Fruit fly (Drosophila melanogaster) S2 (cell line): ENCODE results near the gene CG5274.

Experiments used
- CG8478 ChIP-seq: fragments of >200 bp; optimal IDR thresholded peaks from 2 replicates; lab custom pipeline; 2018
- CTCF ChIP-seq, 2 experiments: fragments of >200 bp; optimal IDR thresholded peaks; 2 replicates each; lab custom pipeline; 2018

CG5274 gene

DNA sequence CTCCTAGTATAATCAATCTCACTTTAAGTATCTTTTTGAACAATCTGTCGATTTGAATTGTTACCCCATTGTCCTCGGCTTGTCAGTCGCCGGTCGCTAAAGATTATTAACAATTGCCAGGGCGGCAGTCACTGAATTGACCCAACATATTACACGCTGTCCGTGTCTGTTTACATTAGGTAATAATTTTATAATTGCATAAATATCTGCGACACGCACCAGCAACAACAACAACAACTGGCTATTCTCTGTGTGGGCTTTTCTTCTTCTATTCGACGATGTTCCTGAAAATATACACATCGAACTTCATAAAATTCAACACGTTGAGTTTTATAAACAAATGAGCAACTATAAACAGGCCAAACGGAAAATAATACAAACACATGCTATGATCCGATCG lies 21.3 kb upstream of the CG5274 start:
- TF ChIP-seq CG8478 (lab: Kevin White, UChicago): no peak
- TF ChIP-seq CTCF (optimal IDR thresholded peaks at IDR 0.05; lab: Kevin White, UChicago): no peak

DNA sequence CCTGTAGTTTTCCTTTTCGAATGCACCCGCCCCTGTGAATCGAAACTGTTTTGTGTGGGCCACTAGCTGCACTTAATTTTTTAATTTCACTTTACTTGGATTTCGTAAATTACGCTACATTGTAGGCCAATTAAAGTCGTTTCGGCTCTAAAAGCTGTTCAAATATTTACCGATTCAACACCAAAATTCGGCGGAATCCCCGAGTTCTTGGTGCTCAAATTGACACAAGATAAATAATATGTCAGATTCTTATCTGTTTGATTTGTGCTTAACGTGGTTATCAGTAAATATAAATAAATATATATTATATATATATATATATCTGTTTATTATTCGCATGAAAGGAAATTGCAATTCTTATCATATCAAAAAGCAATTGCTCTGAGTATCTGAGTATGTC lies 20.5 kb upstream of the CG5274 start:
- TF ChIP-seq CTCF (optimal IDR thresholded peaks at IDR 0.05; lab: Kevin White, UChicago) (no peak), CG8478 (lab: Kevin White, UChicago) (no peak)

DNA sequence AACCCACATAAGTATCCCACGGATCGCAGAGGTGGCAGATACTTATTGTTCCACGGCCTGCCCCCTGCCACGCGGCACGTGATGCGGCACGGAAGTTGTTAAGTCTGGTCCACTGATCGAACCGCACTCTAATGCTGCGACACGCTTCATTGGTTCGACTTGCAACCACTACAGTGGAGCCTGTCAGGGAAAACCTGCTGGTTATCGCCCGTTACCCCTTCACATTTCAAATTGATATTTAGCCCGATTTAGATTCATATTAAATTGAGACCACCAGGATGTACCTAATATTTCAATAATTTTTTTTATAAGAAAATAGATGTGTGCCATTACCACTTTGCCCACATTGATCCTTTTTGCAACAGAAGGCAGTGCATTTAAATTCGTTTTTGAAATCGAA lies 19.9 kb upstream of the CG5274 start:
- no peak for TF ChIP-seq CTCF (optimal IDR thresholded peaks at IDR 0.05; lab: Kevin White, UChicago)
- TF ChIP-seq CG8478 (lab: Kevin White, UChicago): no peak

dm6 chr3L:20446030-20446429 lies 18.6 kb upstream of the CG5274 start:
- TF ChIP-seq CTCF (optimal IDR thresholded peaks at IDR 0.05; lab: Kevin White, UChicago) (no peak), CG8478 (lab: Kevin White, UChicago) (no peak)

DNA sequence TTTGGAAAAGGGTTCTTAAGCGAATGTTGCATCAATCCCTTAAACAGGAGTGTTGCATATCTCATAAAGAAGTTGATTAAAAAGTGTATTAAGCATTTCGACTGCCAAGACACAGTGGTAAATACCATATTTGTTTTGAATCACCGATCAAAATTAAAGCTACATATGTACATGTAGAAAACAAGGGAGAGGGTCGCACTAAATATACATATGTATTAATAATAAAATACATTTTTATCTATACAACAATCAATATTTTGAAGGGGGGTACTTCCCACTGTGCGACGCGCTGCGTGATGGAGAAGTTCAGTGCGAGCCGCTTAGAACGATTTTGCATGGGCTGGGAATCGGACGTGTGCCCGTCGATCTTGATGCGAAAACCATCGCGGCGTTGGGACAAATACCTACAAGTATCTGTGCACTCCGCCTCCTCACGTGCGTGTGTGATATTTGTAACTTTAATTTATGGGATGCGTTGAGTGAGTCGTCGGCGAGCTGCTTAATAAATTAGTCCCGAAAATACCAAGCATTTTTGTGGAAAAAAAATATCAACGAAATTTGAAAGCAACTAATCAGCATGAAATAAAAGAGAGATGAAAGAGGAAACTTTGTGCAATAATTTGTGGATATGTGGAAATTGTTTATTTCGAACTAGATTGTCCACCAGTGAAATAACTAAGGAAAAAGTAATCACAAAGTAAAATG lies 17.5 kb upstream of the CG5274 start:
- TF ChIP-seq CG8478 (lab: Kevin White, UChicago) (no peak), CTCF (optimal IDR thresholded peaks at IDR 0.05; lab: Kevin White, UChicago) (no peak)

- TF ChIP-seq CTCF (optimal IDR thresholded peaks at IDR 0.05; lab: Kevin White, UChicago) (no peak), CG8478 (lab: Kevin White, UChicago) (no peak)
Measured at dm6 chr3L:20442674-20443313, 15.3 kb upstream of the CG5274 start.

- TF ChIP-seq CTCF (optimal IDR thresholded peaks at IDR 0.05; lab: Kevin White, UChicago) (no peak), CG8478 (lab: Kevin White, UChicago) (no peak)
Measured at dm6 chr3L:20441632-20442469, 14.4 kb upstream of the CG5274 start, which contains the start of gene CG5910. CG5910 (plus strand) TSS chr3L:20442419.

DNA sequence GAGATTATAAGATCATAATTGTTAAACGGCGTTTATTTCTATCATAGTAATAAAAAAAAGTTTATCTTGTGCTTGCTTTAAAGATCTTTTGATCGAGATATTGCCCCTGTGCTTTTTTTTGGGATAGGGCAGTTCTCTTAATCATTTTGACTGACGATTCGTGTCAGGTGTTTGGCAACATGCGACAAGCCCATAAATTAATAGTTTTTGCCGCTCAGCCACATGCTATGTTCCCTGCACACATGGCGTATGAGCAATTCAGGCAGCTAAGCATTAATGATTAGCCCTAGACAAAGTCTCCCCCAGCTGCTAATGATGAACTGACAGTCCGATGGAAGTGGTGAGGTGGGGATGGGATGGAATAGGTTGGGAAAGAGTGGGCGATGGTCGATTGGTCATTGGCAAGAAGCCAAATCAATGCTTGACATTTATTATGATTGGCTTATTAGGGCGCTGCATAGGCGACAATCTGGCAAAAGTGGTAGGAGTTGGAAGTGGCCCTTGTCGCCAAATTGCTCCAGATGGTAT lies 13.5 kb upstream of the CG5274 start:
- TF ChIP-seq CG8478 (lab: Kevin White, UChicago) (no peak), CTCF (optimal IDR thresholded peaks at IDR 0.05; lab: Kevin White, UChicago) (no peak)

dm6 chr3L:20439772-20440171 lies 12.3 kb upstream of the CG5274 start, which contains the start of gene Hpd:
Hpd (minus strand) TSS chr3L:20439872.
- TF ChIP-seq CTCF (optimal IDR thresholded peaks at IDR 0.05; lab: Kevin White, UChicago) (no peak), CG8478 (lab: Kevin White, UChicago) (no peak)

DNA sequence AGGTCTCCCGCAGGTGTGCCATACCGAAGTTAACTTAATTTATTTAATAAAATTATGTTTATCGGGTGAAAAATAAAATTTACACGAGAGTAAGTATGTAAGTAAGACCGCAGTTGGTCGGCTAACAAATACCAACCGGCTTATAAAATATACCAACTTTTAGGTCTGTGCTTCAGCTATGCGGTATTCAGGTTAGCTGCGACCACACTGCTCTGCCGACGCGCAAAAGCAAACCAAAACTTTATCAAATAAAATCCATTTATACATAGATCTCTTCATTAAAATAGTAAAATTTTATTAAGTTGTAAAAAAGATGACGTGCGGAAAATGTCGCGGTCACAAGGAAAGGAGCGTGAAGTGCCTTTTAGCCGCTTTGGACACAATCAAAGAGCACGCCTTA lies 8.6 kb upstream of the CG5274 start, which contains the start of the genes mRpL15 and CtIP:
TSS of gene mRpL15 (minus strand) at position 141 of the 400 bp plus-strand sequence.
TSS of gene CtIP (plus strand) at position 182 of the 400 bp plus-strand sequence.
- TF ChIP-seq CTCF (optimal IDR thresholded peaks at IDR 0.05; lab: Kevin White, UChicago): no peak
- no peak for TF ChIP-seq CG8478 (lab: Kevin White, UChicago)

DNA sequence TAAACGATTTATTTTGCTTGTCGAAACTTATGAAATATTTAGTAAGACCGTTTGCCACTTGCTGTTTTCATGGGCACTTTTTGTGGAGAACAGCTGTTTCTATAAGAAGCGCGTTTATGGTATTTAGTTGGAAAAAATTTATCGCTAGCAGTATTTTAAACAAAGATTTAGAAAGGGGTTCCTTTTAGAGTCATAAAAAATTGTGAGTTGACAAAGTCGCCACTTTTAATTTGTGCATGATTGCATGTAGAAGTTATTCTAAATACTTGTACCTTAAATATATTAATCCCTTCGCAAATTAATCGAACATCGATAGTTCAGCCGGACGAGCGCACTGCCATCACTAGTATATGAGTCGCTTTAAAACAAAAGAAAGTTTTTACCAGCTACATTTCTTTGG lies 4.8 kb upstream of the CG5274 start, which contains the start of the genes Las and Psn:
TSS of gene Las (minus strand) at position 65 of the 400 bp plus-strand sequence.
TSS of gene Psn (plus strand) at position 172 of the 400 bp plus-strand sequence.
- TF ChIP-seq CTCF (optimal IDR thresholded peaks at IDR 0.05; lab: Kevin White, UChicago): no peak
- no peak for TF ChIP-seq CG8478 (lab: Kevin White, UChicago)

dm6 chr3L:20431619-20432018 lies 4.2 kb upstream of the CG5274 start:
- no peak for TF ChIP-seq CTCF (optimal IDR thresholded peaks at IDR 0.05; lab: Kevin White, UChicago)
- TF ChIP-seq CG8478 (lab: Kevin White, UChicago): no peak

DNA sequence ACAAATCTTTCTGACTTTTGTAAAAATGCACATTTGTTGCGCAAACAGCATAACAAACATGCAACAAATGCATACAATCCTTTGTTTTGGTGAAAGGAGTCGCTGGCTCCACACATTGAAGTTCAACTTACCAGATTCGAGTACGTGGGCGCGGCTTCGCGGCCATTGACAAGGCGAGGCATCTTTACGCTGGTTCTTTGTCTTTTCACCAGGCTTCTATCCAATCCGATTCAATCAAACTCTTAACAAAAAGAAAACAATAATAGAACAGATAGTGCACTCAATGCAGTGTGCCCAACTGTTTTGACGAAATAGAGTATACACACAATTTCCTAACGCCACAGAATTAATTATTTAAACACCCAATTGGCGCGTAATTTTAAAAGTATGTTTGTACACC lies 2.7 kb upstream of the CG5274 start, which contains the start of gene CG5262:
TSS of gene CG5262 (minus strand) at position 294 of the 400 bp plus-strand sequence.
- no peak for TF ChIP-seq CTCF (optimal IDR thresholded peaks at IDR 0.05; lab: Kevin White, UChicago)
- TF ChIP-seq CG8478 (lab: Kevin White, UChicago): no peak

DNA sequence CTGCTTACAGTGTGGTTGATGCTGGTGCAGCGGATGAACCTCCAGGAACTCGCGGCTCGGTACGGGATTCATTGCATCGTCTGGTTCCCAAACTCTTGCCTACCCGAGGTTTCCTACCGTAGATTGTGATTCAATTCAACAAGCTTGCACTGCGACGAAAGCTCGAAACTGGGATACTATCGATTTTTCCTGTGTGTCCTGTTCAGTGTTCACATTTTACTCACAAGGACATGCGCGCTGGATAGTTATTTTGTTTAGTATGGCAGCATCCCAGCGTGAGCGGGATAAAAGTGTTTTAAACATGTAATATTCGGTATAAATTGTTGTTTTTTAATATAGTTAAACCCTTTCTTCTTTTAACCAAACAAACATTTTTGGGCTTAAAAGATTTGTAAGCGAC lies 1.6 kb downstream of the CG5274 start, which contains the start of gene CG5282:
TSS of gene CG5282 (minus strand) at position 184 of the 400 bp plus-strand sequence.
- TF ChIP-seq CG8478 (lab: Kevin White, UChicago) (no peak), CTCF (optimal IDR thresholded peaks at IDR 0.05; lab: Kevin White, UChicago) (no peak)
